Worm (Caenorhabditis elegans): ENCODE data around the gene C08E3.13.
"Not testable (repeated sequence)": the region's sequence is repeated elsewhere in the genome, so short reads cannot be mapped to it uniquely, and the experiment has no call there.

C08E3.13 gene

DNA sequence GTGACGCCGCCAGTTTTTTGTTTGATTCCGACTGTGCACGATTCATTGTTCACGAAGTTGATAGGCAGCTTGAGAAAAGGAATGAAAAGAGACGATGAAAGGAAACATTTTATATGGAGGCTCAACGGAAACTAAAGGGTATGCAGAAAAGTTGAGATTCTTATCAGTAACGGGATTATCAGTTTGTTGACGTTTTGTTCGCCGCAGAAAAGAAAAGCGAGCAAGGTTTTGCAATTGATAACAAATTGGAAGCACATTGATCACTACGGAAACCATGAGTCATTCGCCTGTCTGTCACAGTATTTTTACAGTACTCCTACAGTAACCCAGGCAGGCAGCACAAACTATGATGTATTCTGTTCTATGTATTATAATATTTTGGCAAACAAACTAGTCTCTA lies 3.9 kb upstream of the C08E3.13 start:
- TF ChIP-seq nhr-11 (tag; optimal IDR thresholded peaks at IDR 0.05), result no peak
- TF ChIP-seq elt-2 (tag; optimal IDR thresholded peaks at IDR 0.05), result peak; percentile 90
- peak; percentile 15 for TF ChIP-seq jun-1 (tag; optimal IDR thresholded peaks at IDR 0.05)
- no peak for TF ChIP-seq C04F5.9 (tag; optimal IDR thresholded peaks at IDR 0.05)
- no peak for TF ChIP-seq lin-39 (tag; optimal IDR thresholded peaks at IDR 0.05)
- no peak for TF ChIP-seq zag-1 (tag; optimal IDR thresholded peaks at IDR 0.05)
- TF ChIP-seq Y116A8C.19 (tag; optimal IDR thresholded peaks at IDR 0.05; ENCODE audit: borderline replicate concordance), result no peak

DNA sequence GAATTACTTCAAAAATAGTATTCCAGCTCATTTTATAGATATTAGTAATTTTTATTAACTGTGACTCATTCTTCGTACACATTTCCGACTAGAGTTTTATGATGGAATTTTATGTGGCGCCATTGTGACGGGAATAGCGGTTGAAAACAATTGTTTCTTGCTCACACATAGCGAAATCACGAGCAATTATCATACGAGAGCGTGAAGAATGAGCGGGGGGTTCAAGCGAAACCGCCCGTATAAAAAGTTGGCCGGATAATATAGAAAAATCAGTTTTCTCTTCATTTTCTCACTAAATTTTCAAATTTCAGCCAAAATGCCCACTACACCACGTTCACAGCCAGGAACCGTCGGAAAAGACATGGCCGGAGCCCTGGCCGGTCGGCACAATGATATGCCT lies 1.4 kb upstream of the C08E3.13 start, which contains the start of gene C08E3.1:
C08E3.1 (plus strand) TSS at position 301 of the 400 bp plus-strand sequence.
- TF ChIP-seq nhr-28, sox-4, fkh-8 (tag; optimal IDR thresholded peaks at IDR 0.05): not testable (repeated sequence)

DNA sequence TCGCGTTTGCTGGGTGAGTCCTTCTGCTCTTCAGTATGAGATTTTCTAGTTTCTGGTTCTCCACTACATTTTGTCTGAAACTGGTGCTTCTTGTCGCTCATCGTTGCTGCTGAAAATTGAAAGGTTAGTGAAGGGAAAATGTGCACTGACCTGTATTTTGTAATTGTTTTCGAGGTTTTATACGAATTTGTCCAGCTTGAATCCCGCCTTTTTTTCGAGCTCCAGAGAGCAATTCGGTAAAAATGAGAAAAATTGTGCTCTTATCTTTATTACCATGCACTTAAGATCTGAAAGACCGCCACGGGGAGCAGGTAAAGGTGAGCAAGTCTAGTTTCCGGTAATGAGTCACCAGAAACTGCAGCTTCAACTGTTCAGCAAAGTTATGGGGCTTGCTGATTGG lies 4.3 kb downstream of the C08E3.13 start, which contains the start of gene C08E3.15:
C08E3.15 (minus strand) TSS at position 101 of the 400 bp plus-strand sequence.
- peak in 1 of 2 experiments; percentile 6 for TF ChIP-seq lsy-2 (tag; optimal IDR thresholded peaks at IDR 0.05)

ce11 chrII:1625666-1626065 lies 6.5 kb downstream of the C08E3.13 start, which contains the start of gene C08E3.14:
C08E3.14 (plus strand) TSS chrII:1625966.
- no peak for TF ChIP-seq lsy-2 (tag; optimal IDR thresholded peaks at IDR 0.05)
- no peak for TF ChIP-seq efl-1 (optimal IDR thresholded peaks at IDR 0.05)
- peak in 1 of 2 experiments; percentile 84 for TF ChIP-seq efl-1 (GFP tag; optimal IDR thresholded peaks at IDR 0.05 in 1 of 2)

DNA sequence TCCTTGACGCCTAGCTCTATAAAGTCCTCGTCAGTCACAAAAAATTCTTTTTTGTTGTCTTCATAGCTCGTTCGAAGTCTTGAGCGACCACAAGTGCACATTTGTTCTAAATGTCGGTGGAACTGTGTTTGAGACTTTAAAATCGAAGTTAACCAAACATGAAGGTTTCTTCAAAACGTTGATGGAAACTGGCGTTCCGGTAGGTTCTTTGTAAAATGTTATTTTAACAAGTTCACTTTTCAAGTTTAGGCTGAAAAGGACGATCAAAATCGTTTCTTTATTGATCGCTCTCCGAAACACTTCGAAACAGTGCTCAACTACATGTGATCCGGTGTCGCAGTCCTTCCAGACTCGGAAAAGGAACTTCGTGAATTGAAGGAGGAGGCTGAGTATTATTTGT lies 7.5 kb downstream of the C08E3.13 start, which contains the start of gene fbxa-160:
fbxa-160 (minus strand) TSS at position 101 of the 400 bp plus-strand sequence.
- TF ChIP-seq aha-1 (tag; optimal IDR thresholded peaks at IDR 0.05) (no peak), nhr-85 (tag) (no peak), efl-3 (GFP tag; optimal IDR thresholded peaks at IDR 0.05) (no peak), nhr-11 (tag; optimal IDR thresholded peaks at IDR 0.05) (no peak), nhr-76 (tag; optimal IDR thresholded peaks at IDR 0.05) (no peak), pax-3 (tag; optimal IDR thresholded peaks at IDR 0.05) (no peak), pqm-1 (tag; optimal IDR thresholded peaks at IDR 0.05) (no peak), unc-86 (tag; optimal IDR thresholded peaks at IDR 0.05) (no peak), blmp-1 (tag; optimal IDR thresholded peaks at IDR 0.05) (no peak), fkh-8 (tag; optimal IDR thresholded peaks at IDR 0.05) (no peak), tbx-2 (tag; optimal IDR thresholded peaks at IDR 0.05) (no peak), skn-1 (tag; optimal IDR thresholded peaks at IDR 0.05) (no peak), ztf-4 (tag; optimal IDR thresholded peaks at IDR 0.05) (no peak), lin-35 (GFP tag; optimal IDR thresholded peaks at IDR 0.05) (no peak), unc-62 (GFP tag; optimal IDR thresholded peaks at IDR 0.05) (no peak), irx-1 (tag; optimal IDR thresholded peaks at IDR 0.05) (no peak), lin-13 (GFP tag; optimal IDR thresholded peaks at IDR 0.05) (no peak), grh-1 (GFP tag; IDR thresholded peaks at IDR 0.05) (no peak)

- no peak for TF ChIP-seq C16A3.4 (tag; optimal IDR thresholded peaks at IDR 0.05)
- no peak for TF ChIP-seq mef-2 (tag; optimal IDR thresholded peaks at IDR 0.05)
- peak in 1 of 2 experiments; percentile 32 for TF ChIP-seq lin-35 (GFP tag; optimal IDR thresholded peaks at IDR 0.05)
- no peak for TF ChIP-seq mep-1 (tag; optimal IDR thresholded peaks at IDR 0.05)
- no peak for TF ChIP-seq hlh-17 (GFP tag; optimal IDR thresholded peaks at IDR 0.05; ENCODE audit: borderline replicate concordance)
- peak; percentile 44 for TF ChIP-seq jun-1 (tag; optimal IDR thresholded peaks at IDR 0.05)
- TF ChIP-seq snu-23 (GFP tag; optimal IDR thresholded peaks at IDR 0.05), result no peak
- no peak for TF ChIP-seq ceh-63 (GFP tag; optimal IDR thresholded peaks at IDR 0.05)
- TF ChIP-seq lin-14 (GFP tag; optimal IDR thresholded peaks at IDR 0.05), result no peak
- no peak for TF ChIP-seq xbp-1 (tag; optimal IDR thresholded peaks at IDR 0.05)
- TF ChIP-seq egl-13 (tag; optimal IDR thresholded peaks at IDR 0.05), result no peak
- peak; percentile 90 for TF ChIP-seq elt-2 (tag; optimal IDR thresholded peaks at IDR 0.05)
Observed at ce11 chrII:1621795-1622194, 10.3 kb downstream of the C08E3.13 start.

All from whole organism, L1 larva.